Worm (Caenorhabditis elegans): ENCODE measurements around the gene cyn-7.

DNA sequence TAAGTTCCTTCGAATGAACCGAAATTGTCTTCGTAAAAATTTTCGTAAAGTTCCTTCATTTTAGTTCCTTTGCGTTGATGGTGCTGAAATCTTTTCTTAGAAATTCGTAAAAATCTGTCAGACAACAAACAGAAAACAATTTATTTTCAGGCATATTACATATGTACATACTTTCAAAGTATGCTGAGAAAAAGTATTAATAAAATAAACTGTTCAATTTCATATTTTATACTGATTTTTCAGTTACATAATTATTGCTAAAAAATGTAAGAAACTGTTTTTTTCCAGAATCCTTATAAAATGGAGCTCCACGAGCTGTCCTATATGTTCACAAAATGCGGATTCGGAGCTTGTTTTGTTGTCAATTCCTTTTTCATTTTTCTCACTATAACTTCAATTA is 28.5 kb downstream of the cyn-7 start, which contains the start of gene str-45:
- TF ChIP-seq ztf-18 (tag; optimal IDR thresholded peaks at IDR 0.05) (no peak), nhr-80 (tag; optimal IDR thresholded peaks at IDR 0.05) (no peak), ets-4 (GFP tag; optimal IDR thresholded peaks at IDR 0.05) (no peak), T26A5.8 (tag; optimal IDR thresholded peaks at IDR 0.05) (no peak), ceh-79 (tag; optimal IDR thresholded peaks at IDR 0.05) (no peak), chd-7 (tag; optimal IDR thresholded peaks at IDR 0.05) (no peak), ztf-28 (GFP tag; IDR thresholded peaks at IDR 0.05) (no peak), ama-1 (optimal IDR thresholded peaks at IDR 0.05) (no peak), ama-1 (GFP tag; optimal IDR thresholded peaks at IDR 0.05) (no peak), hrde-1 (tag; optimal IDR thresholded peaks at IDR 0.05; ENCODE audit: borderline replicate concordance) (no peak), sea-2 (GFP tag; IDR thresholded peaks at IDR 0.05) (no peak)

Data from whole organism, young adult.